Worm (Caenorhabditis elegans): ENCODE results near the gene C26D10.6.

- no peak for TF ChIP-seq him-1 (tag; optimal IDR thresholded peaks at IDR 0.05)
- TF ChIP-seq dao-5 (tag; optimal IDR thresholded peaks at IDR 0.05): no peak
These were observed 15.4 kb downstream of the C26D10.6 start for ce11 chrII:8339108-8339507.

All from whole organism, L4/young adult.